Worm (Caenorhabditis elegans): Measurements from ENCODE around the gene ZK1055.4.

The ZK1055.4 gene

DNA sequence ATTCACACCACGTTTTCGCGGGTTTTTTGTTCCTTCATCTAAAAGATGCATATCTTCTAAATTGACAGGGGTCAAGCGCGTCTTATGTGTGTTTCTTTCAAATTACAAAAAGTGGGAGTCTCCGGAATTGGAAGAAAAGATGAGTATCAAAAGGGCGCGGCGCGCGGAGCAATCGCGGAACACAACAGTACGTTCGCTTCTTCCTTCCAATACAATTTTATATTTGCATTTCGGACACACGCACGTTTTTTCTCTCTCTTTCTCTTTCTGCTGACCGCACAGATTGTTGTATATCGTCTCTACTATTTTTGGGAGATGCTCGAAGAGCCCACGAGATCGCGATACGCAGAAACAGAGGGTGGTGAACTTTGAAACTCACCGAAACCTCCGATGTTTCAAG, 33.6 kb upstream of the ZK1055.4 start:
- TF ChIP-seq C34F6.9 (tag; optimal IDR thresholded peaks at IDR 0.05) (no peak), dmd-4 (tag; optimal IDR thresholded peaks at IDR 0.05) (no peak), lin-39 (tag; optimal IDR thresholded peaks at IDR 0.05) (no peak), snpc-4 (tag; optimal IDR thresholded peaks at IDR 0.05) (no peak)

DNA sequence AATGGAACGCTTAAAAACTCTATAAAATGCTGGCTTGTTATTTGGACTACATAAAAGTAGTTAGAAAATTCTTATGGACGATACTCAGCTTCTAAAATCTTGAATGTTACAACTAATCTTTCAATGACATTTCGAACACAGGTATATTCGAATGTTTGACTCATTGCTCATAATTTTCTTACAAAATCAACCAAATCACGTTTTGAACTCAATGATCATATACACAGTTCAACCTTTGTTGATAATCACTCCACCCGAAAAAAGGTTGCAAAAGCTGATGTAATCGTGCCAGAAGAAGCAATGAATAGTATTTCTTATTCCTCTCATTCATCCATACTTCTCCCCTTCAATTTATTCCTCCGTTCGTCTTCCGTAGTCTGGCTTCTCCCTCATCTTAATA, 32.7 kb upstream of the ZK1055.4 start, which contains the start of gene K04A8.20:
Gene K04A8.20, plus strand, starts transcription at position 301 of the 400 bp plus-strand sequence.
- TF ChIP-seq ceh-82 (tag; optimal IDR thresholded peaks at IDR 0.05) (no peak), sma-3 (GFP tag; optimal IDR thresholded peaks at IDR 0.05) (no peak), lin-11 (tag; optimal IDR thresholded peaks at IDR 0.05) (no peak), nhr-129 (tag; optimal IDR thresholded peaks at IDR 0.05) (no peak), ztf-11 (tag; optimal IDR thresholded peaks at IDR 0.05) (no peak), F13H6.1 (tag; optimal IDR thresholded peaks at IDR 0.05) (no peak), crh-2 (tag; optimal IDR thresholded peaks at IDR 0.05) (no peak), alr-1 (tag; optimal IDR thresholded peaks at IDR 0.05) (no peak), R02D3.7 (tag; optimal IDR thresholded peaks at IDR 0.05) (no peak), dmd-4 (tag; optimal IDR thresholded peaks at IDR 0.05) (no peak), nhr-10 (tag; optimal IDR thresholded peaks at IDR 0.05) (no peak), elt-1 (tag; optimal IDR thresholded peaks at IDR 0.05) (no peak), ceh-16 (tag; optimal IDR thresholded peaks at IDR 0.05) (no peak)

DNA sequence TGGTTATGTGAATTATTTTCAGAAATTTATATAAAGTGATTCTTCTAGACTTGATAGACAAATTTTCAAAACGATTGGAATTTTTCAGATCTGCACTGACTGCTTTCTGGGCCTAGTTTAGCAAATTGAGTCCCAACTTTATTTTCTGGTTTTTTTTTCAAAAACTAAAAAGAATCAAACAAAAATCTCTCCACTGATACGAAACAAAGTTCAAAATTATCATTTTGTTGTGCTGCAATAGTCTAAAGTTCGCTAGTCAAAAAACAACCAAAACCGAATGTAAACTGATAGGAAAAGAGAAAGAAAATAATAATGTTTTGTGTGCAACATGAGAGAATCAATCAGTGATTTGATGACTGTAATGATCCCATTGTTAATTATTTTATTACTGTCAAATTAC, 32.0 kb upstream of the ZK1055.4 start, which contains the start of gene lipl-4:
Gene lipl-4, plus strand, starts transcription at position 301 of the 400 bp plus-strand sequence.
- no peak for TF ChIP-seq blmp-1 (tag; optimal IDR thresholded peaks at IDR 0.05; ENCODE audit: insufficient read depth)

DNA sequence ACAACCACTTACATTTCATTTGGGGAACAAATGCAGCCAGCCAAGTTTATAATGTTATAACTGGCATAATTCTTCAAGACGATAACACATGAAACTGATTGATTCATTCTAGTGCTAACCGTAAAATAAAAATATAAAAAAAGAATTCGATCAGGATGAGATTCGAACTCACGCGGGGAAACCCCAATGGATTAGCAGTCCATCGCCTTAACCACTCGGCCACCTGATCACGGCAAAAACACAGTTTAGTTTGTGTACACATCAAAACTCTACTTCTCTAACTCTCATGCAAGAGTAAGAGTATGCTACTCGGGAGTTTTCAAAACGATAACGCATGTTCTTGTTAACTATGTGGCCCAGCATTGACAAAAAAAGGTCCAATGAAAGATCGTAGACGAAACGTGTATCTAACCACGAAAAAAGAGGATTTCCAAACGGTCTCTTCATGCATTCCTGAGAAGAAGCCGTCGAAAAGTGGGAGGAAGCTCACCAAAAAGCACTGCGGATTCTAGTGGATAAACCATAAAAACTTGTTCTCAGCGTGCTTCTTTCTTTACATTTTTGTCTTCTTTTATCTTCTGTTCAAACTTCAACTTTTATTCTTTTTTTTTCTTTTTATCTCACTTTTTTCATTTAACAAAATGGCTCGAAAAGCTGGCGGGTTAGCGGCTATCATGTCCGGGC, 30.0 kb upstream of the ZK1055.4 start, which contains the start of gene twk-10:
Gene twk-10, plus strand, starts transcription at position 634 of the 684 bp plus-strand sequence.
- TF ChIP-seq peb-1 (tag; optimal IDR thresholded peaks at IDR 0.05) = no peak
- TF ChIP-seq nhr-10 (tag; optimal IDR thresholded peaks at IDR 0.05) = no peak
- TF ChIP-seq egl-27 (tag; optimal IDR thresholded peaks at IDR 0.05) = no peak
- TF ChIP-seq ceh-16 (tag; optimal IDR thresholded peaks at IDR 0.05) = no peak
- TF ChIP-seq R02D3.7 (tag; optimal IDR thresholded peaks at IDR 0.05) = no peak
- TF ChIP-seq fos-1 (tag; optimal IDR thresholded peaks at IDR 0.05) = peak; percentile 59
- peak; percentile 18 for TF ChIP-seq C34F6.9 (tag; optimal IDR thresholded peaks at IDR 0.05)
- TF ChIP-seq aly-2 (tag; optimal IDR thresholded peaks at IDR 0.05) = no peak
- peak; percentile 19 for TF ChIP-seq sma-3 (GFP tag; optimal IDR thresholded peaks at IDR 0.05)
- peak; percentile 54 for TF ChIP-seq nhr-129 (tag; optimal IDR thresholded peaks at IDR 0.05)
- no peak for TF ChIP-seq ceh-82 (tag; optimal IDR thresholded peaks at IDR 0.05)
- peak; percentile 43 for TF ChIP-seq sma-9 (GFP tag; optimal IDR thresholded peaks at IDR 0.05)
- no peak for TF ChIP-seq sma-9 (tag; optimal IDR thresholded peaks at IDR 0.05)
- no peak for TF ChIP-seq alr-1 (tag; optimal IDR thresholded peaks at IDR 0.05)
- no peak for TF ChIP-seq lsy-2 (tag; optimal IDR thresholded peaks at IDR 0.05)

DNA sequence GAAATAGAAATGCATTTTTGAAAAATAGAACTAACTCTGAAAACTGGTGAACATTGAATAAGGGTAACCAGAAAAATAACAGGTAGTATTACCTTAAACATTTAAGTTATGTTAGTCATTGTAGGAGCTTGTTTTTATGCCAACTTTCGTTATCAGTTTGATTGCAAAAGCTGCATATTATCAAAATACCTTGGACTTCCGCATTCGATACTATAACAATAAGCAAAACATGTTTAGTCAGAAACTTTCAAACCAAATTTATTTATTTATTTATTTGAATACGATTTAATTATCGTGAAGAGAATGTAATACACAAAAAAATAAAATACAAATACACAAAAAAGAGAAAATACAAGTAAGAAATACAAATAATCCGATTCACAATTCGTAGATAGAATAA, 27.6 kb upstream of the ZK1055.4 start, which contains the start of gene K04A8.19:
Gene K04A8.19, minus strand, starts transcription at position 101 of the 400 bp plus-strand sequence.
- TF ChIP-seq elt-1 (tag; optimal IDR thresholded peaks at IDR 0.05) (no peak), gmeb-1 (tag; optimal IDR thresholded peaks at IDR 0.05) (no peak), nhr-12 (tag; optimal IDR thresholded peaks at IDR 0.05) (no peak), lin-11 (tag; optimal IDR thresholded peaks at IDR 0.05) (no peak), snpc-4 (tag; optimal IDR thresholded peaks at IDR 0.05) (no peak), mdl-1 (tag; optimal IDR thresholded peaks at IDR 0.05) (no peak), unc-55 (GFP tag; optimal IDR thresholded peaks at IDR 0.05) (no peak), mab-5 (tag; optimal IDR thresholded peaks at IDR 0.05) (no peak), egl-27 (tag; optimal IDR thresholded peaks at IDR 0.05) (no peak), sma-3 (GFP tag; optimal IDR thresholded peaks at IDR 0.05) (no peak), R02D3.7 (tag; optimal IDR thresholded peaks at IDR 0.05) (no peak), nhr-11 (tag; optimal IDR thresholded peaks at IDR 0.05) (no peak), ztf-1 (GFP tag; conservative IDR thresholded peaks at IDR 0.05) (no peak), aly-2 (tag; optimal IDR thresholded peaks at IDR 0.05) (no peak), mbf-1 (tag; optimal IDR thresholded peaks at IDR 0.05) (no peak), unc-39 (tag; optimal IDR thresholded peaks at IDR 0.05) (no peak)

All from whole organism, L2 larva.